Worm (Caenorhabditis elegans) whole organism, early embryonic: ENCODE results near the gene Y17G9B.11.

Experiments used
- B0310.2 ChIP-seq: sonication (generic microtip); optimal IDR thresholded peaks from 2 replicates; lab custom pipeline; 2016; ENCODE audit warnings: mild to moderate bottlenecking, missing genetic modification characterization, missing compliant biosample characterization
- F13C5.2 ChIP-seq: sonication (generic microtip); optimal IDR thresholded peaks from 2 replicates; lab custom pipeline; 2017; ENCODE audit warnings: mild to moderate bottlenecking, missing genetic modification characterization, inconsistent platforms, missing compliant biosample characterization
- aly-1 ChIP-seq: sonication (generic microtip); optimal IDR thresholded peaks from 2 replicates; lab custom pipeline; 2016; ENCODE audit warnings: missing genetic modification characterization, missing compliant biosample characterization
- ama-1 ChIP-seq: fragments of 150-350 bp; optimal IDR thresholded peaks from 2 replicates; lab custom pipeline; 2014
- ceh-13 ChIP-seq: fragments of 200-800 bp; sonication (Bioruptor generic); optimal IDR thresholded peaks from 2 replicates; lab custom pipeline; 2018; ENCODE audit warnings: mild to moderate bottlenecking, missing genetic modification characterization, missing compliant biosample characterization
- ceh-36 ChIP-seq: sonication (generic microtip); optimal IDR thresholded peaks from 2 replicates; lab custom pipeline; 2016; ENCODE audit warnings: missing genetic modification characterization, inconsistent platforms, missing compliant biosample characterization
- ets-7 ChIP-seq: sonication (generic microtip); optimal IDR thresholded peaks from 2 replicates; lab custom pipeline; 2016; ENCODE audit warnings: missing genotype, missing genetic modification characterization, missing compliant biosample characterization
- flt-1 ChIP-seq: fragments of 200-800 bp; sonication (Bioruptor generic); IDR thresholded peaks from 2 replicates; pipeline ENCODE4 v1.3.6; 2022; ENCODE audit warnings: missing genetic modification characterization, missing compliant biosample characterization
- hmbx-1 ChIP-seq: sonication (generic microtip); optimal IDR thresholded peaks from 2 replicates; lab custom pipeline; 2016; ENCODE audit warnings: mild to moderate bottlenecking, missing genetic modification characterization, missing compliant biosample characterization
- hmg-4 ChIP-seq: fragments of 200-800 bp; sonication (Bioruptor generic); optimal IDR thresholded peaks from 2 replicates; lab custom pipeline; 2018; ENCODE audit warnings: mild to moderate bottlenecking, missing genetic modification characterization, missing compliant biosample characterization
- hnd-1 ChIP-seq: sonication (generic microtip); optimal IDR thresholded peaks from 2 replicates; lab custom pipeline; 2016; ENCODE audit warnings: missing genetic modification characterization, missing compliant biosample characterization
- pes-1 ChIP-seq: fragments of 200-800 bp; sonication (Bioruptor generic); IDR thresholded peaks from 2 replicates; pipeline ENCODE4 v1.3.6; 2022; ENCODE audit warnings: missing genetic modification reagents, missing genetic modification characterization, missing compliant biosample characterization
- scrt-1 ChIP-seq: fragments of 200-800 bp; sonication (Bioruptor generic); IDR thresholded peaks from 2 replicates; pipeline ENCODE4 v1.3.6; 2022; ENCODE audit warnings: missing genetic modification characterization, missing compliant biosample characterization
- sea-1 ChIP-seq: fragments of 200-800 bp; sonication (Bioruptor generic); conservative IDR thresholded peaks from 2 replicates; pipeline ENCODE4 v1.3.6; 2022; ENCODE audit warnings: missing genetic modification characterization, missing compliant biosample characterization
- tbx-11 ChIP-seq: fragments of 200-800 bp; sonication (Bioruptor generic); IDR thresholded peaks from 2 replicates; pipeline ENCODE4 v1.3.6; 2022; ENCODE audit warnings: missing genetic modification characterization, missing compliant biosample characterization
- tbx-37 ChIP-seq: fragments of 200-800 bp; sonication (Bioruptor generic); conservative IDR thresholded peaks from 2 replicates; pipeline ENCODE4 v1.3.6; 2022; ENCODE audit warnings: missing genetic modification reagents, missing genetic modification characterization, missing compliant biosample characterization
- tra-4 ChIP-seq: sonication (generic microtip); optimal IDR thresholded peaks from 2 replicates; lab custom pipeline; 2017; ENCODE audit warnings: missing genetic modification characterization, missing compliant biosample characterization

Gene Y17G9B.11

ce11 chrIV:4764422-4764821 is 8.0 kb downstream of the Y17G9B.11 start, which contains the start of gene npp-26:
npp-26 (plus strand) TSS chrIV:4764722.
- TF ChIP-seq ets-7 (tag; lab: Kevin White, UChicago) (no peak), tbx-37 (GFP tag; lab: Robert Waterston, UW) (no peak), ceh-13 (no peak), ama-1 (lab: Kevin White, UChicago) (no peak), flt-1 (GFP tag; lab: Robert Waterston, UW) (no peak), hnd-1 (tag; lab: Kevin White, UChicago) (no peak)

ce11 chrIV:4771792-4772191 is 15.4 kb downstream of the Y17G9B.11 start, which contains the start of gene R11E3.2:
R11E3.2 (plus strand) TSS chrIV:4772092.
- no peak for TF ChIP-seq F13C5.2 (tag; lab: Kevin White, UChicago)
- no peak for TF ChIP-seq ceh-13
- TF ChIP-seq pes-1 = no peak
- TF ChIP-seq hmbx-1 (tag; lab: Kevin White, UChicago) = no peak
- no peak for TF ChIP-seq ama-1 (lab: Kevin White, UChicago)
- TF ChIP-seq tra-4 (tag; lab: Kevin White, UChicago) = no peak
- no peak for TF ChIP-seq aly-1 (tag; lab: Kevin White, UChicago)
- no peak for TF ChIP-seq hmg-4 (GFP tag; lab: Kevin White, UChicago)
- no peak for TF ChIP-seq ceh-36 (tag; lab: Kevin White, UChicago)
- no peak for TF ChIP-seq tbx-37 (GFP tag; lab: Robert Waterston, UW)
- no peak for TF ChIP-seq B0310.2 (tag; lab: Kevin White, UChicago)
- TF ChIP-seq ets-7 (tag; lab: Kevin White, UChicago) = no peak
- no peak for TF ChIP-seq scrt-1 (GFP tag; lab: Robert Waterston, UW)
- TF ChIP-seq sea-1 (GFP tag; lab: Robert Waterston, UW) = no peak
- no peak for TF ChIP-seq hnd-1 (tag; lab: Kevin White, UChicago)
- no peak for TF ChIP-seq flt-1 (GFP tag; lab: Robert Waterston, UW)
- no peak for TF ChIP-seq tbx-11

DNA sequence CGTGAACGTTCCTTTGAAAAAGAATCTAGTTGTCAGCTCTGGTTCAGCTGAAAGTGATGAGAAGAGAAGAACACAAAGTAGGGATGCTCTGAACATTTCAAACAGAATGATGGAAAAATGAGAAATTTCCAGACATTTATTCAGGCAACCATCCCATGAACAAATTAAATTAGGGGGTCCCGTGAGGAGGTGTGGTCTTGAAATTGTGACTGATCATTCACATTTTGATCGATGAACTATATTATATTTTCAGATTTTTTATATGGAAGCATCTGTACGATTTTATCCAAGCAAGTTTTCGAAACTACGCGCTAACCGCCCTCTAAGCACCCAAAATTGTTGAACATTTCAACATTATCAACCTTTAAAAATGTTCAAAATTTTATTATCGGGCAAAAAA is 19.6 kb downstream of the Y17G9B.11 start, which contains the start of gene R11E3.19:
Gene R11E3.19, minus strand, starts transcription at position 101 of the 400 bp plus-strand sequence.
- TF ChIP-seq B0310.2 (tag; lab: Kevin White, UChicago) = no peak
- no peak for TF ChIP-seq tra-4 (tag; lab: Kevin White, UChicago)

DNA sequence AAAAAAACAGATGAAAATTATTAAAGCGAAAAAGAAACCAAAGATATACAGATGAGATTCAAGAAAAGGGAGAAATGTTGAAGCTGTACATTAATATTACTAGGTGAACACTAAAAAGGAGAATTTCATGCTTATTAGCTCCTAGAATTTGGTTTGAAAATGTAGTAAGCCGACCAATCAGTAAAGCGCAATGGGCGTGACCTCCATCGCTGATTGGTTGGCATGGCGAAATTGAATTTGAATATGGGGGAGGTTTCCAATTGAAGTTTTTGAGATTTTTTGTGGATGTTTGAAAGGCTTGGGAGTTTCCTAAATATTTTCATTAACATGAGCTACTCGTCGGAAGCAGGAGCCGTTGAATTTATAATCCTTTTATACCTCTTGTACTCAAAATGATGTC is 20.1 kb downstream of the Y17G9B.11 start:
- TF ChIP-seq tbx-37 (GFP tag; lab: Robert Waterston, UW) = no peak
- TF ChIP-seq tra-4 (tag; lab: Kevin White, UChicago) = no peak
- no peak for TF ChIP-seq hmbx-1 (tag; lab: Kevin White, UChicago)
- no peak for TF ChIP-seq scrt-1 (GFP tag; lab: Robert Waterston, UW)
- no peak for TF ChIP-seq flt-1 (GFP tag; lab: Robert Waterston, UW)
- no peak for TF ChIP-seq B0310.2 (tag; lab: Kevin White, UChicago)
- no peak for TF ChIP-seq hmg-4 (GFP tag; lab: Kevin White, UChicago)
- TF ChIP-seq F13C5.2 (tag; lab: Kevin White, UChicago) = no peak
- TF ChIP-seq pes-1 = no peak
- TF ChIP-seq hnd-1 (tag; lab: Kevin White, UChicago) = no peak

DNA sequence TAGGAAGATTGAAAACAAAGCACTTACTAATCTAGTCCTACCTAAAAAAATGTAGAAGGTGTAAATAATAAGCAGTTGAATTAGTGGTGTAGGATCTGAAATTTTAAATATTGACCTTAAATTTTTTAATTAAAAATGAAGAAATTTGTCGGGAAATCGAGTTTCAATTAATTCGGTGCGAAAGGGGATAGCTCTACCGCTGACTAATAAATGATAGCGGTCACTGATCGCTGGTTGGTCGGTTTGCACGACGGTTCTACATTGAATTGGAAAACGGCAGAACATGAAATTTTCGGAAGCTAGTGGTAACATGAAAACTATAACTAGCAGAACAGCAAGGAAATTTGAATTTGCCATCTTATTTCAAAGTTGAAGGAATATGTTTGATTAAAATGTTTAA is 23.7 kb downstream of the Y17G9B.11 start, which contains the start of gene set-15:
Gene set-15, minus strand, starts transcription at position 101 of the 400 bp plus-strand sequence.
- no peak for TF ChIP-seq F13C5.2 (tag; lab: Kevin White, UChicago)
- TF ChIP-seq ceh-36 (tag; lab: Kevin White, UChicago) = no peak
- no peak for TF ChIP-seq aly-1 (tag; lab: Kevin White, UChicago)
- no peak for TF ChIP-seq pes-1
- no peak for TF ChIP-seq hnd-1 (tag; lab: Kevin White, UChicago)
- no peak for TF ChIP-seq tbx-37 (GFP tag; lab: Robert Waterston, UW)
- TF ChIP-seq hmbx-1 (tag; lab: Kevin White, UChicago) = no peak
- no peak for TF ChIP-seq ets-7 (tag; lab: Kevin White, UChicago)
- TF ChIP-seq tra-4 (tag; lab: Kevin White, UChicago) = no peak
- TF ChIP-seq ama-1 (lab: Kevin White, UChicago) = no peak
- TF ChIP-seq B0310.2 (tag; lab: Kevin White, UChicago) = no peak
- TF ChIP-seq hmg-4 (GFP tag; lab: Kevin White, UChicago) = no peak

- no peak for TF ChIP-seq flt-1 (GFP tag; lab: Robert Waterston, UW)
- no peak for TF ChIP-seq hmbx-1 (tag; lab: Kevin White, UChicago)
- no peak for TF ChIP-seq B0310.2 (tag; lab: Kevin White, UChicago)
- peak; percentile 55 for TF ChIP-seq hmg-4 (GFP tag; lab: Kevin White, UChicago)
- peak; percentile 18 for TF ChIP-seq F13C5.2 (tag; lab: Kevin White, UChicago)
Measured at ce11 chrIV:4781123-4781522, 24.7 kb downstream of the Y17G9B.11 start.

DNA sequence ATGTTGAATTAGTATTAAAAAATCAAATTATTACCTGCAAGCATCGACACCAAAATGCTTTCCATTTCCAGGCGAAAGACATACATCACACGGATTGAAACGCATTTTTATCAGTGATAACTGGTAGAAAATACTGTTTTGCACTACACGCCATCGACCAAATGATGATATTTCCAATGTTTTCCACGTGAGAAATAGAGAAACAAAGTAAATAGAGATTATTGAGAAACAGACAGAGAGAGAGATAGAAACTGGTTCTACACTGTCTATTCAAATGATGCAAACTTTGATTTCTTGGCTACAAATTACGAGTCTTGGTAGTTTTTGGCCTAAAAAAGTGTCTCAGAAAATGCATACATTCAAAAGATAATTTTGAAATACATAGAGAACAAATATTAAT is 31.9 kb downstream of the Y17G9B.11 start, which contains the start of gene nhr-104:
Gene nhr-104, minus strand, starts transcription at position 361 of the 400 bp plus-strand sequence.
- TF ChIP-seq flt-1 (GFP tag; lab: Robert Waterston, UW) = no peak

DNA sequence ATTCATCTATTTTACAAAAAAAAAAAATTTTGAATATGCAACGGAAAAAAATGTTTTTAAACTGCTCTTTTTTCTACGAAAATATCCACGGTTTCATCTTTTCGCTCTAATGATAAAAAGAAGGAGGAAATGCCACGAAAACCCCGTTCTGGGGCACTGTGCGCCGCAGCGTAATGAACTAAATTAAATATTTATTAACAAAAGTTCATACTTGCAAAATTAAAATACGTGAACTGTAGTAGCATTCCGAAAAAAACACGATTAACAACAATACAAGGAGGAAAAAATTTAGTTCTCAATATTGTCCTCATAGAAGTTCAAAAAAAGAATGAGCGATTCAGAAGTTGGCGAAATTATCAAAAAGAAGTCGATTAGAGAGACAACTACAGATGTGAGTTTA is 33.0 kb downstream of the Y17G9B.11 start, which contains the start of gene R11E3.1:
Gene R11E3.1, plus strand, starts transcription at position 301 of the 400 bp plus-strand sequence.
- TF ChIP-seq B0310.2 (tag; lab: Kevin White, UChicago) = no peak
- TF ChIP-seq F13C5.2 (tag; lab: Kevin White, UChicago) = no peak
- no peak for TF ChIP-seq tra-4 (tag; lab: Kevin White, UChicago)
